Fruit fly (Drosophila melanogaster) whole organism, wandering third instar larva: ENCODE data around the gene Osi9.

Experiments
- Abd-B ChIP-seq: fragments of >200 bp; optimal IDR thresholded peaks from 2 replicates; lab custom pipeline; 2017; ENCODE audit warnings: missing biosample characterization, missing genetic modification characterization
- CG32264 ChIP-seq: fragments of 200-800 bp; sonication (Bioruptor generic); optimal IDR thresholded peaks from 2 replicates; lab custom pipeline; 2016; ENCODE audit warnings: missing biosample characterization, missing genetic modification characterization
- CG9705 ChIP-seq: fragments of 200-800 bp; sonication (Bioruptor generic); optimal IDR thresholded peaks from 2 replicates; lab custom pipeline; 2018; ENCODE audit warnings: missing biosample characterization, mild to moderate bottlenecking, missing genetic modification characterization
- CrebA ChIP-seq: fragments of 200-800 bp; sonication (Bioruptor generic); optimal IDR thresholded peaks from 2 replicates; lab custom pipeline; 2016; ENCODE audit warnings: missing biosample characterization, mild to moderate bottlenecking, missing genetic modification characterization, borderline replicate concordance
- Dif ChIP-seq: fragments of 200-275, 200-300 bp; sonication (Bioruptor generic); optimal IDR thresholded peaks from 2 replicates; lab custom pipeline; 2018; ENCODE audit warnings: missing biosample characterization, missing genetic modification characterization; ENCODE audit not compliant: partially characterized antibody
- GATAd ChIP-seq: sonication (Bioruptor generic); optimal IDR thresholded peaks from 2 replicates; lab custom pipeline; 2016; ENCODE audit warnings: missing biosample characterization, missing genetic modification characterization
- HLH106 ChIP-seq: fragments of 200-800 bp; optimal IDR thresholded peaks from 3 replicates; lab custom pipeline; 2019; ENCODE audit warnings: missing biosample characterization, mild to moderate bottlenecking, missing genetic modification characterization, moderate library complexity
- Hnf4 ChIP-seq: fragments of 200-800 bp; sonication (Bioruptor generic); optimal IDR thresholded peaks from 2 replicates; lab custom pipeline; 2016; ENCODE audit warnings: missing biosample characterization, mild to moderate bottlenecking, missing genetic modification characterization
- Hr83 ChIP-seq: fragments of 200-300 bp; sonication (Bioruptor generic); optimal IDR thresholded peaks from 2 replicates; lab custom pipeline; 2016; ENCODE audit warnings: missing biosample characterization, mild to moderate bottlenecking, missing genetic modification characterization, moderate library complexity; ENCODE audit not compliant: poor library complexity, severe bottlenecking
- Jra ChIP-seq: sonication (Bioruptor generic); optimal IDR thresholded peaks from 2 replicates; lab custom pipeline; 2016; ENCODE audit warnings: missing biosample characterization, missing genetic modification characterization
- Myc ChIP-seq: fragments of >200 bp; optimal IDR thresholded peaks from 2 replicates; lab custom pipeline; 2017
- N ChIP-seq: fragments of >200 bp; optimal IDR thresholded peaks from 2 replicates; lab custom pipeline; 2018; ENCODE audit warnings: missing biosample characterization, missing external identifiers, missing genetic modification characterization
- OdsH ChIP-seq: fragments of 200-800 bp; sonication (Bioruptor generic); optimal IDR thresholded peaks from 2 replicates; lab custom pipeline; 2016; ENCODE audit warnings: missing biosample characterization, mild to moderate bottlenecking, missing genetic modification characterization
- Rel ChIP-seq, 2 experiments: fragments of 200-800 bp; sonication (Bioruptor generic) in 1 of 2; optimal IDR thresholded peaks; 2 replicates in 1 of 2; 3 replicates in 1 of 2; lab custom pipeline; 2016 to 2019; ENCODE audit warnings: mild to moderate bottlenecking in 2 of 2, missing biosample characterization in 2 of 2, missing genetic modification characterization in 2 of 2, moderate library complexity in 1 of 2
- Sp1 ChIP-seq: fragments of 200-800 bp; sonication (Bioruptor generic); optimal IDR thresholded peaks from 3 replicates; lab custom pipeline; 2019; ENCODE audit warnings: missing biosample characterization, mild to moderate bottlenecking, missing genetic modification characterization, moderate library complexity
- Vsx2 ChIP-seq: fragments of 200-300, 225-300 bp; sonication (Bioruptor generic); optimal IDR thresholded peaks from 2 replicates; lab custom pipeline; 2018; ENCODE audit warnings: missing biosample characterization, missing genetic modification characterization; ENCODE audit not compliant: partially characterized antibody
- br ChIP-seq: fragments of 200-800 bp; sonication (Bioruptor generic); optimal IDR thresholded peaks from 2 replicates; lab custom pipeline; 2016; ENCODE audit warnings: missing biosample characterization, missing genetic modification characterization
- brk ChIP-seq: fragments of 200-800 bp; sonication (Bioruptor generic); optimal IDR thresholded peaks from 2 replicates; lab custom pipeline; 2016; ENCODE audit warnings: missing biosample characterization, mild to moderate bottlenecking, missing genetic modification characterization
- dl ChIP-seq, 2 experiments: fragments of 175-275, 200-275 bp in 1 of 2; fragments of 200-275 bp in 1 of 2; sonication (Bioruptor generic); optimal IDR thresholded peaks; lab custom pipeline; 2018; ENCODE audit warnings: mild to moderate bottlenecking in 2 of 2, missing biosample characterization in 2 of 2, missing genetic modification characterization in 2 of 2, moderate library complexity in 2 of 2; ENCODE audit not compliant: partially characterized antibody in 2 of 2, insufficient read depth in 1 of 2
- dmrt93B ChIP-seq: fragments of 200-800 bp; sonication (Bioruptor generic); optimal IDR thresholded peaks from 2 replicates; lab custom pipeline; 2018; ENCODE audit warnings: missing biosample characterization, mild to moderate bottlenecking, missing genetic modification characterization
- dsf ChIP-seq: sonication (Bioruptor generic); optimal IDR thresholded peaks from 2 replicates; lab custom pipeline; 2016; ENCODE audit warnings: missing biosample characterization, missing genetic modification characterization, borderline replicate concordance
- ey ChIP-seq: fragments of 200-800 bp; sonication (Bioruptor generic); optimal IDR thresholded peaks from 2 replicates; lab custom pipeline; 2016; ENCODE audit warnings: missing biosample characterization, missing genetic modification characterization
- foxo ChIP-seq, 2 experiments: fragments of 200-800 bp; sonication (Bioruptor generic); optimal IDR thresholded peaks; 2 replicates in 1 of 2; 3 replicates in 1 of 2; lab custom pipeline; 2016 to 2017; ENCODE audit warnings: missing biosample characterization in 2 of 2, missing genetic modification characterization in 2 of 2
- fru ChIP-seq: fragments of 200-800 bp; sonication (Bioruptor generic); optimal IDR thresholded peaks from 3 replicates; lab custom pipeline; 2016; ENCODE audit warnings: missing biosample characterization, mild to moderate bottlenecking, missing genetic modification characterization
- h ChIP-seq: fragments of 200-800 bp; sonication (Bioruptor generic); optimal IDR thresholded peaks from 3 replicates; lab custom pipeline; 2016; ENCODE audit warnings: missing biosample characterization, mild to moderate bottlenecking, missing genetic modification characterization
- jim ChIP-seq: fragments of 175-275, 200-325 bp; sonication (Bioruptor generic); optimal IDR thresholded peaks from 2 replicates; lab custom pipeline; 2016; ENCODE audit warnings: missing biosample characterization, mild to moderate bottlenecking, missing genetic modification characterization
- pan ChIP-seq: fragments of >200 bp; optimal IDR thresholded peaks from 2 replicates; lab custom pipeline; 2017
- psq ChIP-seq: fragments of 200-800 bp; sonication (Bioruptor generic); optimal IDR thresholded peaks from 3 replicates; lab custom pipeline; 2017; ENCODE audit warnings: missing biosample characterization, mild to moderate bottlenecking, missing genetic modification characterization, moderate library complexity
- rgr ChIP-seq: fragments of 200-800 bp; sonication (Bioruptor generic); optimal IDR thresholded peaks from 3 replicates; lab custom pipeline; 2016; ENCODE audit warnings: missing biosample characterization, mild to moderate bottlenecking, missing genetic modification characterization
- sage ChIP-seq: fragments of 200-800 bp; sonication (Bioruptor generic); optimal IDR thresholded peaks from 2 replicates; lab custom pipeline; 2016; ENCODE audit warnings: missing biosample characterization, mild to moderate bottlenecking, missing genetic modification characterization
- sv ChIP-seq: fragments of 200-800 bp; sonication (Bioruptor generic); optimal IDR thresholded peaks from 3 replicates; lab custom pipeline; 2016; ENCODE audit warnings: missing biosample characterization, missing genetic modification characterization

Osi9 gene

DNA sequence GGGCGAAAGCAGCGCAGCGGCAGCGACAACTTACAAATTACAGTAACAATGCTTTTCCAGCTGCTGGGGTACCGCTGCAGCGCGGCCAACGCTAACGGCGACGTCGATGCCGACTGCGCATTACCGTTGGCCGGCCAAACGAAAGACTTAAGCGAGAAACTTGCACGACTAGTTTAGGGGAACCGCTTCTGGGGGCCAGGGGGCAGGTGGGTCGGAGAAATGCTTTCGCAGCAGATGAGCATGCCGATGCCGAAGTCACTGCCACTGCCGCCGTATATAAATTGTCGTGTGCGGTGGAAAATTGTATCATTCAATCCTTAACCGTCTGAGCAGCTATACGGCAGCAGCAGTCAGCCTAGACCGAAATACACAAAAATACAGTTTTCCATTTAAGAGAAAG, 11.3 kb upstream of the Osi9 start, which contains the start of gene Osi7:
TSS of gene Osi7 (plus strand) at position 301 of the 400 bp plus-strand sequence.
- TF ChIP-seq Dif = no peak
- no peak for TF ChIP-seq CrebA (GFP tag; lab: Kevin White, UChicago)
- no peak for TF ChIP-seq fru (GFP tag; lab: Kevin White, UChicago)
- no peak for TF ChIP-seq Sp1 (GFP tag; lab: Kevin White, UChicago)
- TF ChIP-seq Myc (lab: Kevin White, UChicago) = no peak

DNA sequence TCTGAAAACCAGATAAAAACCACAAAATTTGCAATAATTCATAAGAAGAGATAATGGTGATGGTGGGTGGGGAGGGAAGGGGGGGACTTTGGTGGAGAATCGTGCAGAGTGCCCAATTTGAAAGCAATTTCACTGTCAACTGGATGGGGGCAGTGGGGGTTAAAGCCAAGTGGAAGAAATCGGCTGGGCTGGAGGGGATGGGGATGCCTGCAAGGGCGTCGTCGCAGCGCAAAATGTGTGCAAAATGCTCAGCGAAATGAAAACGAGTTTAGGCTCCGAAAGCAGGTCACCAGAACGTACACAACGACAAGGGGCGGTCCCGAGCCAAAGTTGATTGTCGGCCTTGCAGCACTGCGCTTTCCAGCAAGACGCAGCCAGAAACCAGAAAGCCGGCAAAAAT, 7.2 kb upstream of the Osi9 start:
- no peak for TF ChIP-seq sage (GFP tag; lab: Kevin White, UChicago)
- no peak for TF ChIP-seq Jra (GFP tag; lab: Kevin White, UChicago)
- TF ChIP-seq dsf (GFP tag; lab: Kevin White, UChicago) = no peak
- no peak for TF ChIP-seq Hr83 (GFP tag; lab: Kevin White, UChicago)
- no peak for TF ChIP-seq GATAd (GFP tag; lab: Kevin White, UChicago)
- no peak for TF ChIP-seq ey (GFP tag; lab: Kevin White, UChicago)
- TF ChIP-seq h (GFP tag; lab: Kevin White, UChicago) = no peak
- no peak for TF ChIP-seq dl (GFP tag; optimal IDR thresholded peaks at IDR 0.05; lab: Kevin White, UChicago; ENCODE audit: insufficient read depth in 1 of 2, partially characterized antibody in 2 of 2)
- TF ChIP-seq Vsx2 = no peak
- TF ChIP-seq fru (GFP tag; lab: Kevin White, UChicago) = no peak
- no peak for TF ChIP-seq Abd-B (GFP tag; lab: Kevin White, UChicago)
- no peak for TF ChIP-seq HLH106 (tag; lab: Kevin White, UChicago)
- TF ChIP-seq Dif = no peak

- peak; percentile 38 for TF ChIP-seq Myc (lab: Kevin White, UChicago)
- TF ChIP-seq jim (GFP tag; lab: Kevin White, UChicago) = no peak
These were observed 5.6 kb upstream of the Osi9 start for dm6 chr3R:6254438-6254837.

DNA sequence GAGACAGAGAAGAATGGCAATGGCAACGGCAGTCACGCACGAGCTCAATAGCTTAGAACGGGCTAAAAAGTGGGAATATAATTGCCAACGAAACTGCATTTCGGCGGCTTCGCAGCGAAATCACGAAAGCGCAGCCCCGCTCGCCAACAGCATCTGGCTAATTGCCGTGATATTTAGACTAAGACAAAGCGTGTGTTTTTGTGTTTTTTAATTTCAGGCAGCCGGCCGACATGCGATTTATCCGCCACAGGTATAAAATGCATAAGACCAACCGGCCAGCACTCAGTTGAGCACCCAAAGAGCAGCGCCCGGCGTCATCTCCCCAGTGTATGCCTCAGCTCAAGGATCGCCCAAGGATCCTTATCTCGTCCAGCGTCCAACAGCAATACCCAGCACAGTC, 5.1 kb upstream of the Osi9 start, which contains the start of gene Osi8:
TSS of gene Osi8 (plus strand) at position 301 of the 400 bp plus-strand sequence.
- TF ChIP-seq br (GFP tag; lab: Kevin White, UChicago) (no peak), rgr (no peak), CG32264 (no peak), foxo (GFP tag; optimal IDR thresholded peaks at IDR 0.05; lab: Kevin White, UChicago) (no peak), GATAd (GFP tag; lab: Kevin White, UChicago) (no peak), pan (lab: Kevin White, UChicago) (no peak), dmrt93B (no peak), dl (GFP tag; optimal IDR thresholded peaks at IDR 0.05; lab: Kevin White, UChicago; ENCODE audit: insufficient read depth in 1 of 2, partially characterized antibody in 2 of 2) (no peak)

dm6 chr3R:6263658-6264057, 3.6 kb downstream of the Osi9 start, which contains the start of gene Osi10a:
Gene Osi10a, plus strand, starts transcription at chr3R:6263958.
- no peak for TF ChIP-seq CG9705
- TF ChIP-seq fru (GFP tag; lab: Kevin White, UChicago) = no peak
- no peak for TF ChIP-seq OdsH (GFP tag; lab: Kevin White, UChicago)
- TF ChIP-seq foxo (GFP tag; optimal IDR thresholded peaks at IDR 0.05; lab: Kevin White, UChicago) = no peak
- TF ChIP-seq sage (GFP tag; lab: Kevin White, UChicago) = no peak
- TF ChIP-seq Sp1 (GFP tag; lab: Kevin White, UChicago) = no peak
- no peak for TF ChIP-seq dsf (GFP tag; lab: Kevin White, UChicago)
- no peak for TF ChIP-seq h (GFP tag; lab: Kevin White, UChicago)
- no peak for TF ChIP-seq dmrt93B
- TF ChIP-seq Hnf4 = no peak
- no peak for TF ChIP-seq brk

DNA sequence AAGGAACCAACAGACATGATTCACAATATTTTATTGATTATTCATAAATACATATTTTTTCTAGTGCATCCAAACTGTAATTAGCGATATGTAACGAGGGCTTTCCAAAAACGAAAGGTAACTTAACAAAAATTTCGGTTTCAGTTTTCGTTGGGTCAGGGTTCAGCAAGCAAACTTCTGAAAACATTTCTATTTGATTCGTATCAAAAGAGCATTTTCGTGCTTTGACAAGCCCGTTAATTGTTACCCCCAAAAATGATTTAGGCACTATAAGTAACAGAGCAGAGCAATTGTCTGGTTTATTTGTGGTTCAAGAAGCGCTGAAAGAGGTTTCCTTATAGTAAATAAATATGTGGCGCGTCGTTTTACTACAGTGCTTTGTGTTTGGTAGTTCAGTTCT, 5.9 kb downstream of the Osi9 start, which contains the start of gene Osi10b:
TSS of gene Osi10b (plus strand) at position 301 of the 400 bp plus-strand sequence.
- TF ChIP-seq Rel (GFP tag; optimal IDR thresholded peaks at IDR 0.05; lab: Kevin White, UChicago) (no peak), Rel (tag; optimal IDR thresholded peaks at IDR 0.05; lab: Kevin White, UChicago) (no peak), Hr83 (GFP tag; lab: Kevin White, UChicago) (no peak), N (no peak), sv (GFP tag; lab: Kevin White, UChicago) (no peak), Sp1 (GFP tag; lab: Kevin White, UChicago) (no peak), Dif (no peak), GATAd (GFP tag; lab: Kevin White, UChicago) (no peak), fru (GFP tag; lab: Kevin White, UChicago) (no peak), br (GFP tag; lab: Kevin White, UChicago) (no peak), h (GFP tag; lab: Kevin White, UChicago) (no peak), rgr (no peak), Abd-B (GFP tag; lab: Kevin White, UChicago) (no peak), CrebA (GFP tag; lab: Kevin White, UChicago) (no peak), dmrt93B (no peak), psq (GFP tag; lab: Kevin White, UChicago) (no peak), jim (GFP tag; lab: Kevin White, UChicago) (no peak), dl (GFP tag; optimal IDR thresholded peaks at IDR 0.05; lab: Kevin White, UChicago; ENCODE audit: insufficient read depth in 1 of 2, partially characterized antibody in 2 of 2) (no peak), sage (GFP tag; lab: Kevin White, UChicago) (no peak), foxo (GFP tag; optimal IDR thresholded peaks at IDR 0.05; lab: Kevin White, UChicago) (no peak)
